Fruit fly (Drosophila melanogaster) whole organism, adult: ENCODE data around the gene sr.

Source experiments
- CG11617 ChIP-seq: fragments of 200-800 bp; sonication (Bioruptor generic); optimal IDR thresholded peaks from 2 replicates; lab custom pipeline; 2017; ENCODE audit warnings: mild to moderate bottlenecking, missing biosample characterization, missing genetic modification reagents, missing genetic modification characterization
- CG12768 ChIP-seq: fragments of 200-800 bp; sonication (Bioruptor generic); optimal IDR thresholded peaks from 2 replicates; lab custom pipeline; 2017; ENCODE audit warnings: missing biosample characterization, missing genetic modification characterization, mild to moderate bottlenecking, moderate library complexity, missing genetic modification reagents
- CG14711 ChIP-seq: fragments of 200-800 bp; sonication (Bioruptor generic); optimal IDR thresholded peaks from 2 replicates; lab custom pipeline; 2018; ENCODE audit warnings: missing biosample characterization, mild to moderate bottlenecking, missing genetic modification characterization, moderate library complexity
- CG1620 ChIP-seq: fragments of 200-800 bp; sonication (Bioruptor generic); optimal IDR thresholded peaks from 2 replicates; lab custom pipeline; 2016; ENCODE audit warnings: missing biosample characterization, missing genetic modification characterization
- CG5204 ChIP-seq: fragments of 200-800 bp; sonication (Bioruptor generic); optimal IDR thresholded peaks from 2 replicates; lab custom pipeline; 2016; ENCODE audit warnings: missing biosample characterization, missing genetic modification characterization
- CG7045 ChIP-seq: fragments of 200-800 bp; sonication (Bioruptor generic); optimal IDR thresholded peaks from 2 replicates; lab custom pipeline; 2017; ENCODE audit warnings: missing biosample characterization, mild to moderate bottlenecking, missing genetic modification characterization
- Clk ChIP-seq: fragments of 200-800 bp; sonication (Bioruptor generic); optimal IDR thresholded peaks from 2 replicates; lab custom pipeline; 2017; ENCODE audit warnings: missing biosample characterization, missing genetic modification characterization
- Crg-1 ChIP-seq: fragments of 200-800 bp; sonication (Bioruptor generic); optimal IDR thresholded peaks from 2 replicates; lab custom pipeline; 2016; ENCODE audit warnings: missing biosample characterization, missing genetic modification characterization
- Hr96 ChIP-seq: fragments of 200-800 bp; sonication (Bioruptor generic); optimal IDR thresholded peaks from 2 replicates; lab custom pipeline; 2016; ENCODE audit warnings: missing biosample characterization, missing genetic modification characterization
- bab1 ChIP-seq: fragments of 200-800 bp; sonication (Bioruptor generic); optimal IDR thresholded peaks from 3 replicates; lab custom pipeline; 2019; ENCODE audit warnings: missing biosample characterization, mild to moderate bottlenecking, missing genetic modification characterization, moderate library complexity
- cic ChIP-seq: fragments of 200-800 bp; sonication (Bioruptor generic); optimal IDR thresholded peaks from 2 replicates; lab custom pipeline; 2017; ENCODE audit warnings: missing biosample characterization, mild to moderate bottlenecking, missing genetic modification characterization, moderate library complexity
- ovo ChIP-seq: fragments of 200-800 bp; sonication (Bioruptor generic); optimal IDR thresholded peaks from 2 replicates; lab custom pipeline; 2016; ENCODE audit warnings: missing biosample characterization, missing genetic modification characterization
- tj ChIP-seq: fragments of 200-800 bp; sonication (Bioruptor generic); optimal IDR thresholded peaks from 3 replicates; lab custom pipeline; 2017; ENCODE audit warnings: missing biosample characterization, mild to moderate bottlenecking, missing genetic modification characterization, moderate library complexity

dm6 chr3R:18089448-18089847 is 1.2 kb upstream of the sr start:
- TF ChIP-seq Crg-1 (GFP tag; lab: Kevin White, UChicago) = no peak
- no peak for TF ChIP-seq Hr96 (GFP tag; lab: Kevin White, UChicago)
- no peak for TF ChIP-seq cic
- no peak for TF ChIP-seq CG14711
- TF ChIP-seq tj (GFP tag; lab: Kevin White, UChicago) = no peak
- no peak for TF ChIP-seq CG7045 (GFP tag; lab: Kevin White, UChicago)
- no peak for TF ChIP-seq CG12768 (GFP tag; lab: Kevin White, UChicago)
- TF ChIP-seq CG5204 (GFP tag; lab: Kevin White, UChicago) = no peak
- no peak for TF ChIP-seq CG1620 (GFP tag; lab: Kevin White, UChicago)
- TF ChIP-seq Clk (GFP tag; lab: Kevin White, UChicago) = no peak
- no peak for TF ChIP-seq bab1 (GFP tag; lab: Kevin White, UChicago)
- TF ChIP-seq CG11617 (GFP tag; lab: Kevin White, UChicago) = no peak
- TF ChIP-seq ovo = no peak
